Fruit fly (Drosophila melanogaster): ENCODE data around the gene CG33080.

The CG33080 gene

dm6 chrX:5745840-5746815 lies 28.6 kb upstream of the CG33080 start (continued):
- TF ChIP-seq CG15479 (GFP tag; optimal IDR thresholded peaks at IDR 0.05) = no peak
- TF ChIP-seq CHES-1-like (GFP tag; optimal IDR thresholded peaks at IDR 0.05) = no peak
- peak; percentile 53 for TF ChIP-seq abd-A (tag; optimal IDR thresholded peaks at IDR 0.05)
- peak; percentile 50 for TF ChIP-seq CG11085 (GFP tag; IDR thresholded peaks at IDR 0.05)
- peak; percentile 34 for TF ChIP-seq tx (GFP tag; optimal IDR thresholded peaks at IDR 0.05)
- TF ChIP-seq insv (GFP tag; optimal IDR thresholded peaks at IDR 0.05) = no peak
- TF ChIP-seq tio (GFP tag; optimal IDR thresholded peaks at IDR 0.05) = peak; percentile 57
- peak; percentile 23 for TF ChIP-seq BEAF-32 (GFP tag; optimal IDR thresholded peaks at IDR 0.05)
- TF ChIP-seq GATAe (GFP tag; conservative IDR thresholded peaks at IDR 0.05) = no peak
- TF ChIP-seq HHEX (GFP tag; optimal IDR thresholded peaks at IDR 0.05) = peak; percentile 83
- no peak for TF ChIP-seq NC2α (GFP tag; optimal IDR thresholded peaks at IDR 0.05)
- no peak for TF ChIP-seq CG8290 (GFP tag; optimal IDR thresholded peaks at IDR 0.05)
- peak in 1 of 2 experiments; percentile 97 for TF ChIP-seq CG8290 (tag; optimal IDR thresholded peaks at IDR 0.05)
- TF ChIP-seq CG7928 (GFP tag; optimal IDR thresholded peaks at IDR 0.05) = no peak
- peak; percentile 11 for TF ChIP-seq CG33213 (GFP tag; optimal IDR thresholded peaks at IDR 0.05)
- TF ChIP-seq CG5245 (GFP tag; optimal IDR thresholded peaks at IDR 0.05) = peak; percentile 20
- peak; percentile 5 for TF ChIP-seq Hmx (GFP tag; optimal IDR thresholded peaks at IDR 0.05)
- peak; percentile 73 for TF ChIP-seq HLH3B (GFP tag; IDR thresholded peaks at IDR 0.05)
- TF ChIP-seq pum (GFP tag; optimal IDR thresholded peaks at IDR 0.05) = peak; percentile 48
- no peak for TF ChIP-seq ERR (GFP tag; optimal IDR thresholded peaks at IDR 0.05)
- peak; percentile 60 for TF ChIP-seq CG17802 (tag; optimal IDR thresholded peaks at IDR 0.05)
- peak; percentile 47 for TF ChIP-seq CG14667 (GFP tag; IDR thresholded peaks at IDR 0.05)
- no peak for TF ChIP-seq tna (GFP tag; IDR thresholded peaks at IDR 0.05; ENCODE audit: partially characterized antibody)
- TF ChIP-seq CG12071 (GFP tag; optimal IDR thresholded peaks at IDR 0.05) = peak; percentile 73
- peak; percentile 66 for TF ChIP-seq org-1 (GFP tag; optimal IDR thresholded peaks at IDR 0.05)
- peak; percentile 48 for TF ChIP-seq exex (tag; optimal IDR thresholded peaks at IDR 0.05)
- no peak for TF ChIP-seq cato (GFP tag; optimal IDR thresholded peaks at IDR 0.05; ENCODE audit: borderline replicate concordance)
- TF ChIP-seq Bteb2 (GFP tag; optimal IDR thresholded peaks at IDR 0.05) = peak; percentile 55
- TF ChIP-seq bowl (GFP tag; IDR thresholded peaks at IDR 0.05) = peak; percentile 54; the same call in 1 of the 2 replicates
- TF ChIP-seq Lpt (GFP tag; optimal IDR thresholded peaks at IDR 0.05) = no peak
- no peak for TF ChIP-seq rib (GFP tag; IDR thresholded peaks at IDR 0.05)
- TF ChIP-seq Mad (GFP tag; optimal IDR thresholded peaks at IDR 0.05) = peak; percentile 9
- TF ChIP-seq ato (GFP tag; IDR thresholded peaks at IDR 0.05; ENCODE audit: partially characterized antibody) = peak; percentile 38; the same call in 1 of the 2 replicates
- peak; percentile 76 for TF ChIP-seq Hmr (GFP tag; optimal IDR thresholded peaks at IDR 0.05)
- peak; percentile 48 for TF ChIP-seq Hsf (GFP tag; optimal IDR thresholded peaks at IDR 0.05)
- TF ChIP-seq E2f2 (GFP tag; IDR thresholded peaks at IDR 0.05) = peak; percentile 85
- TF ChIP-seq tup (GFP tag; optimal IDR thresholded peaks at IDR 0.05) = peak; percentile 57
- peak; percentile 57; the same call in 2 of the 3 replicates for TF ChIP-seq otp (GFP tag; IDR thresholded peaks at IDR 0.05)
- TF ChIP-seq ttk (GFP tag; IDR thresholded peaks at IDR 0.05) = peak; percentile 52; the same call in 1 of the 2 replicates
- TF ChIP-seq Myb (GFP tag; optimal IDR thresholded peaks at IDR 0.05) = peak; percentile 44
- TF ChIP-seq emc (GFP tag; optimal IDR thresholded peaks at IDR 0.05) = no peak
- peak; percentile 23 for TF ChIP-seq Ets97D (GFP tag; optimal IDR thresholded peaks at IDR 0.05)
- peak; percentile 71 for TF ChIP-seq CG1233 (GFP tag; optimal IDR thresholded peaks at IDR 0.05)
- peak; percentile 84 for TF ChIP-seq CG17328 (GFP tag; IDR thresholded peaks at IDR 0.05)
- peak; percentile 50 for TF ChIP-seq dmrt11E (tag; optimal IDR thresholded peaks at IDR 0.05)
- TF ChIP-seq her (GFP tag; optimal IDR thresholded peaks at IDR 0.05) = no peak
- peak; percentile 75 for TF ChIP-seq az2 (GFP tag; optimal IDR thresholded peaks at IDR 0.05)
- no peak for TF ChIP-seq vnd (GFP tag; IDR thresholded peaks at IDR 0.05; ENCODE audit: partially characterized antibody)
- peak; percentile 43 for TF ChIP-seq salm (tag; optimal IDR thresholded peaks at IDR 0.05)

Measured in whole organism, embryonic.